Fruit fly (Drosophila melanogaster): Measurements from ENCODE around the gene CG2116.

Gene CG2116

DNA sequence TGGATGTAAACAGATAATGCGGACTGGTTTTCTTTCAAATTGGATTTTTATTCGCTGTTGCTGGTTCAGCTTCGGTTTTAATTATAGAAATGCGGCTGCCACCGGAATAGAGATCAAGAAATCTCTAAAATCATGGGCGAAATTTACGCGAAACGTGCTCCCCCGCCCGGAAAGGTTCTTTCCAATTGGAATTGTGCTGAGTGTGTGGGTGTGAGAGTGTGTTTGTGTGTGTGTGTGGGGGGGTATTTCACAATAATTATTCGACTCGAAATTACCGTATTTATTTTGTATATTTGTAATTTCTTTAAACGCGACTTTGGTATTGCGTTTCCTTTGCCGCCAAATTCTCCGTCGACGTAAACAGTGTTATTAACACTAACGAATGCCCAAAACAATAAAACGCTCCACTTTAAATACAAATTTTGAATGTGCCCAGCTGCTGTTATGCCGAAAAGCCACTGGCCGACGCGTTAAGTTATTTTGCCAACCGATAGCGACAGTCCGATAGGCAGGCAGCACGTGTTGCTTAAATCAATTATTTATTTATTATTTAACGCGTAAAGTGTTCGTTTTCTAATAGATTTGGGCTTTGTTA is 13.8 kb upstream of the CG2116 start, which contains the start of gene Gclc (continued):
- TF ChIP-seq dm (GFP tag; optimal IDR thresholded peaks at IDR 0.05) (peak; percentile 81), caup (GFP tag; optimal IDR thresholded peaks at IDR 0.05; ENCODE audit: severe bottlenecking) (no peak), CG8765 (GFP tag; IDR thresholded peaks at IDR 0.05) (no peak), nau (GFP tag; optimal IDR thresholded peaks at IDR 0.05) (peak; percentile 19), Dip3 (GFP tag; optimal IDR thresholded peaks at IDR 0.05) (no peak), Mes4 (GFP tag; optimal IDR thresholded peaks at IDR 0.05) (no peak), CG17328 (GFP tag; IDR thresholded peaks at IDR 0.05) (no peak), CTCF (GFP tag; optimal IDR thresholded peaks at IDR 0.05) (no peak), CG8359 (GFP tag; optimal IDR thresholded peaks at IDR 0.05; ENCODE audit: borderline replicate concordance) (no peak), CG11695 (GFP tag; IDR thresholded peaks at IDR 0.05) (no peak), Ptx1 (GFP tag; IDR thresholded peaks at IDR 0.05) (no peak), CG6254 (GFP tag; optimal IDR thresholded peaks at IDR 0.05) (no peak), CG7839 (tag; optimal IDR thresholded peaks at IDR 0.05) (no peak), kah (GFP tag; optimal IDR thresholded peaks at IDR 0.05) (no peak), CG13123 (GFP tag; optimal IDR thresholded peaks at IDR 0.05) (no peak), ro (GFP tag; IDR thresholded peaks at IDR 0.05) (no peak), CG13894 (tag; optimal IDR thresholded peaks at IDR 0.05) (peak; percentile 31), CG15479 (GFP tag; optimal IDR thresholded peaks at IDR 0.05) (no peak), fd3F (GFP tag; optimal IDR thresholded peaks at IDR 0.05) (no peak), toy (GFP tag; IDR thresholded peaks at IDR 0.05) (no peak), so (GFP tag; IDR thresholded peaks at IDR 0.05) (no peak), zen (tag; optimal IDR thresholded peaks at IDR 0.05) (no peak), vvl (GFP tag; IDR thresholded peaks at IDR 0.05) (peak; percentile 33; the same call in 1 of the 2 replicates), CG17802 (tag; optimal IDR thresholded peaks at IDR 0.05) (no peak), Opbp (GFP tag; IDR thresholded peaks at IDR 0.05; ENCODE audit: partially characterized antibody) (peak; percentile 23; the same call in 1 of the 3 replicates), B-H2 (GFP tag; optimal IDR thresholded peaks at IDR 0.05) (no peak), Blimp-1 (GFP tag; optimal IDR thresholded peaks at IDR 0.05) (no peak), tx (GFP tag; optimal IDR thresholded peaks at IDR 0.05) (no peak), CG8089 (GFP tag; optimal IDR thresholded peaks at IDR 0.05) (no peak), Spps (tag; optimal IDR thresholded peaks at IDR 0.05) (no peak), CG9727 (GFP tag; optimal IDR thresholded peaks at IDR 0.05) (no peak), ash1 (GFP tag; optimal IDR thresholded peaks at IDR 0.05) (no peak), dmrt11E (tag; optimal IDR thresholded peaks at IDR 0.05) (no peak), CG8281 (tag; optimal IDR thresholded peaks at IDR 0.05) (no peak), CG32532 (GFP tag; IDR thresholded peaks at IDR 0.05) (no peak), Sox102F (GFP tag; optimal IDR thresholded peaks at IDR 0.05) (no peak), hb (GFP tag; IDR thresholded peaks at IDR 0.05; ENCODE audit: partially characterized antibody) (no peak), CG33213 (GFP tag; optimal IDR thresholded peaks at IDR 0.05) (no peak), nerfin-1 (tag; optimal IDR thresholded peaks at IDR 0.05) (no peak), Hand (GFP tag; optimal IDR thresholded peaks at IDR 0.05) (no peak), CG6813 (GFP tag; optimal IDR thresholded peaks at IDR 0.05) (peak; percentile 19), CG11247 (GFP tag; IDR thresholded peaks at IDR 0.05) (no peak), CG18619 (GFP tag; optimal IDR thresholded peaks at IDR 0.05) (no peak), az2 (GFP tag; optimal IDR thresholded peaks at IDR 0.05) (no peak), CG2199 (GFP tag; IDR thresholded peaks at IDR 0.05) (no peak), gcm2 (GFP tag; optimal IDR thresholded peaks at IDR 0.05) (no peak), zfh1 (GFP tag; IDR thresholded peaks at IDR 0.05) (no peak), CG12236 (GFP tag; optimal IDR thresholded peaks at IDR 0.05) (no peak), kni (GFP tag; optimal IDR thresholded peaks at IDR 0.05) (no peak), cwo (GFP tag; optimal IDR thresholded peaks at IDR 0.05) (peak; percentile 82), Myb (GFP tag; optimal IDR thresholded peaks at IDR 0.05) (peak; percentile 18)
